Fruit fly (Drosophila melanogaster): Measurements from ENCODE around the gene RpL26.
A peak's percentile ranks its signal among the peaks of the same experiment; 100 is the strongest.

The RpL26 gene

DNA sequence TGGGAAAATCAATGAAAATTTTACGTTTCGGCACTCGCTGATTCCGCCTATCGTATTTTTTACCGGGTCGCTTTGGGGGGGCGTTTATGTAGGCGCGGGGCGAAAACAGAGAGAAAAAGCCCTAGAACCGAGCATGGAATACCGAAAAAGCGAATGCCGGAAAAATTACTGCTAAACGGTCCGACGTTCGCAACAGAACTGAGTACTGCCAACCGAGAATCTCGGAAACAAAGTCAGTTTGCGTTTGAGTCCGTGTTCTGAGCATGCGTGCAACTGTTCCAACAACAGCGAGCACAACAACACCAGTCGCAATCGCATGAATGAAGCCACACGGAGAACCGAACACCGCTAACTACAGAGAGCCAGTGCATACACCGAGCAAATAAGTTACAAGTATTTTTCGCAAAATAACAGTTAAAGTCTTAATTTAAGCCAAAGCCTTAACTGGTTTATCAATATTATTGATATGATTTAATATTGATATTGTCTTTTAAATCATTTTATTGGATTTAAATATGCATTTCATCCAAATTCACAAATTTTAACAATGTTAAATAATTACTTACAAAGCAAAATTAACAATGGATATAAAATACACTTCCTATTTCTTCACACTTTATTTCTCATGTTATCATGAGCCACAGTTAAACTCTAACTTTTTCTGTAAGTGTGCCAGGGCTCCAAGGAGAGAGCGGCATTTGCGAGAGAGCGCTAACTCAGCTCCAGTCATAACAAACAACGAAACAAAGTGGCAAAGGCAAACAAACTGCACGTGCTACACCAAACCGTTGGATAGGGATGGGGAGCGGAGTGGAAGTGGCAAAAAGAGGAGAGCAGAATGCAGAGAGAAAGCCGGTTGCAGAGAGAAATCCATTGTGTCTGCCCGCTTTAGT, 8.1 kb upstream of the RpL26 start, which contains the start of gene CG3961 (continued):
- TF ChIP-seq fd59A (GFP tag; optimal IDR thresholded peaks at IDR 0.05) (peak; percentile 99), CG10631 (GFP tag; optimal IDR thresholded peaks at IDR 0.05) (peak; percentile 99), ss (GFP tag; optimal IDR thresholded peaks at IDR 0.05) (peak; percentile 99), achi (GFP tag; optimal IDR thresholded peaks at IDR 0.05) (peak; percentile 98), spab (GFP tag; optimal IDR thresholded peaks at IDR 0.05) (peak; percentile 99), CG11902 (GFP tag; optimal IDR thresholded peaks at IDR 0.05) (peak; percentile 93), Eip93F (GFP tag; optimal IDR thresholded peaks at IDR 0.05) (peak; percentile 89), Gug (GFP tag; IDR thresholded peaks at IDR 0.05) (peak; percentile 94), Smox (GFP tag; optimal IDR thresholded peaks at IDR 0.05) (peak; percentile 98), Sox15 (GFP tag; optimal IDR thresholded peaks at IDR 0.05) (peak; percentile 98), CG3919 (GFP tag; optimal IDR thresholded peaks at IDR 0.05) (peak; percentile 99), CG8119 (GFP tag; IDR thresholded peaks at IDR 0.05) (peak; percentile 99), Met (GFP tag; optimal IDR thresholded peaks at IDR 0.05) (peak; percentile 98), CG31627 (GFP tag; optimal IDR thresholded peaks at IDR 0.05) (peak; percentile 96), acj6 (GFP tag; optimal IDR thresholded peaks at IDR 0.05) (peak; percentile 99), Lpt (GFP tag; optimal IDR thresholded peaks at IDR 0.05) (peak; percentile 98), fd85E (GFP tag; optimal IDR thresholded peaks at IDR 0.05) (peak; percentile 91), salr (GFP tag; optimal IDR thresholded peaks at IDR 0.05) (peak; percentile 85 to 100), vri (GFP tag; optimal IDR thresholded peaks at IDR 0.05) (peak; percentile 89), CG6854 (GFP tag; optimal IDR thresholded peaks at IDR 0.05) (peak; percentile 94), net (GFP tag; optimal IDR thresholded peaks at IDR 0.05) (peak; percentile 99), CG6792 (GFP tag; optimal IDR thresholded peaks at IDR 0.05) (peak; percentile 99), CG6808 (GFP tag; optimal IDR thresholded peaks at IDR 0.05) (peak; percentile 99), Ets21C (GFP tag; optimal IDR thresholded peaks at IDR 0.05) (peak; percentile 91), Sox14 (GFP tag; optimal IDR thresholded peaks at IDR 0.05) (peak; percentile 97), Ets96B (tag; optimal IDR thresholded peaks at IDR 0.05) (peak; percentile 99), lz (GFP tag; optimal IDR thresholded peaks at IDR 0.05) (peak; percentile 98), CG10669 (GFP tag; optimal IDR thresholded peaks at IDR 0.05) (peak; percentile 98)

DNA sequence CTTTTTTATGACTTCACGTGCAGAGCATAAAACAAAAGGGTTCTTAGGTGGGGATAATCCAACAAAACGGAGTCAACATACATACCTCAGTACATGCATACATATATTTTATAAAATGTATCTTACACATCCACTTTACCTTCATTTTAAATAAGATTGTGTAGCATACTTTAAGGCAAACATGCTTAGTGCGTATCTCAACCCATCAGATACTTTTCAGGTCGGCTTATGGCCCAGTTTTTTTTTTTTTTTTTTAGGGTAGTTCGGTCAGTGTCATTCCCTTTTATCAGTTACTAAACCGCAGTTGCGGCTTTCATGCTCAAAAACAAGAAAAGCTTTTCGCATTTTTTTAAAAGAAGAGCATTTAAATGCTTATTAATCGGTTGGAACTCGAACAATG, 6.7 kb upstream of the RpL26 start, which contains the start of gene NijB:
Gene NijB, plus strand, starts transcription at position 398 of the 400 bp plus-strand sequence.
- TF ChIP-seq svp (GFP tag), result peak; percentile 69
- TF ChIP-seq Gug (GFP tag; IDR thresholded peaks at IDR 0.05), result no peak
- peak; percentile 88 for TF ChIP-seq Eip75B (GFP tag; optimal IDR thresholded peaks at IDR 0.05)
- TF ChIP-seq CG3032 (tag; optimal IDR thresholded peaks at IDR 0.05), result no peak
- TF ChIP-seq Met (GFP tag; optimal IDR thresholded peaks at IDR 0.05), result no peak
- TF ChIP-seq vri (GFP tag; optimal IDR thresholded peaks at IDR 0.05), result peak; percentile 56
- TF ChIP-seq ss (GFP tag; optimal IDR thresholded peaks at IDR 0.05), result peak in 1 of 2 experiments; percentile 0
- peak; percentile 7 for TF ChIP-seq OdsH (GFP tag; optimal IDR thresholded peaks at IDR 0.05)

DNA sequence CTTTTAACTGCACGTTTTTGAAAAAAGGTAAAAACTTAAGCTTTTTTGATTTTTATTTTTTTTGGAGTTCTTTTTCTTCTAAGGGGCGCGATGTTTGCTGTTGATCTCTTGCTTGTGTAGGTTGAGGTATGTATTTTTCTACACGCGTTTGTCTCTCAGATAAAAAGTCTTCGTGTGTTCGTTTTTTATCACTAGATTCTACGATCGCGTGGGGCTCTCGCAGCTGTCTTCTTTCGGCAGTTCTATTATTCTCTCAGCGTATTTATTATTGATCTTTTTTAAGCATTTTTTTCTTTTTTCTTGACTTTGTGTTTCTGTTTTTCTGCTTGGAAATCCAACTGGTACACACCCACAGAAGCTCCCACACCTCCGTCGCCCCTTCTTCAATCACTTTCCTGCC, 3.6 kb upstream of the RpL26 start:
- TF ChIP-seq CG8119 (GFP tag; IDR thresholded peaks at IDR 0.05) (peak; percentile 24; the same call in 1 of the 3 replicates), spab (GFP tag; optimal IDR thresholded peaks at IDR 0.05) (peak; percentile 25), CG15336 (GFP tag; IDR thresholded peaks at IDR 0.05) (peak; percentile 44; the same call in 1 of the 2 replicates), CG6163 (GFP tag; IDR thresholded peaks at IDR 0.05) (peak; percentile 79; the same call in 1 of the 3 replicates), eg (GFP tag; IDR thresholded peaks at IDR 0.05) (peak; percentile 59; the same call in 1 of the 3 replicates), salr (GFP tag; optimal IDR thresholded peaks at IDR 0.05) (no peak), CG6276 (GFP tag; optimal IDR thresholded peaks at IDR 0.05) (peak; percentile 67), fkh (GFP tag; optimal IDR thresholded peaks at IDR 0.05) (peak; percentile 24), dsx (GFP tag; optimal IDR thresholded peaks at IDR 0.05; ENCODE audit: poor library complexity, severe bottlenecking) (no peak), CG34406 (GFP tag; optimal IDR thresholded peaks at IDR 0.05) (no peak)

Data from whole organism, prepupa.